Worm (Caenorhabditis elegans) whole organism, L2 larva: ENCODE results near the gene Y62E10A.20.
"Not testable (repeated sequence)": the region's sequence is repeated elsewhere in the genome, so short reads cannot be mapped to it uniquely, and the experiment has no call there.

Source experiments
- C34F6.9 ChIP-seq: fragments of 150-350 bp; optimal IDR thresholded peaks from 2 replicates; lab custom pipeline; 2014; ENCODE audit warnings: missing biosample characterization, missing genetic modification characterization
- F13H6.1 ChIP-seq: sonication (generic microtip); optimal IDR thresholded peaks from 2 replicates; lab custom pipeline; 2016; ENCODE audit warnings: missing genetic modification characterization, missing compliant biosample characterization
- R02D3.7 ChIP-seq: fragments of 150-350 bp; optimal IDR thresholded peaks from 2 replicates; lab custom pipeline; 2014; ENCODE audit warnings: missing biosample characterization, missing genetic modification characterization
- ZK546.5 ChIP-seq: sonication (generic microtip); optimal IDR thresholded peaks from 2 replicates; lab custom pipeline; 2017; ENCODE audit warnings: missing biosample characterization, missing genetic modification characterization
- alr-1 ChIP-seq: fragments of 150-350 bp; optimal IDR thresholded peaks from 2 replicates; lab custom pipeline; 2014; ENCODE audit warnings: missing biosample characterization, missing genetic modification characterization
- aly-2 ChIP-seq: fragments of 150-350 bp; optimal IDR thresholded peaks from 2 replicates; lab custom pipeline; 2014; ENCODE audit warnings: missing biosample characterization, missing genetic modification characterization
- ama-1 ChIP-seq: fragments of 150-350 bp; optimal IDR thresholded peaks from 2 replicates; lab custom pipeline; 2018; ENCODE audit warnings: inconsistent platforms
- blmp-1 ChIP-seq: sonication (generic microtip); optimal IDR thresholded peaks from 2 replicates; lab custom pipeline; 2017; ENCODE audit warnings: missing genetic modification characterization, mild to moderate bottlenecking, missing compliant biosample characterization, antibody characterized with exemption, moderate library complexity; ENCODE audit not compliant: insufficient read depth
- ceh-16 ChIP-seq: fragments of 150-350 bp; optimal IDR thresholded peaks from 2 replicates; lab custom pipeline; 2014; ENCODE audit warnings: missing biosample characterization, missing genetic modification characterization
- ceh-82 ChIP-seq: fragments of 150-350 bp; optimal IDR thresholded peaks from 2 replicates; lab custom pipeline; 2014; ENCODE audit warnings: missing biosample characterization, missing genetic modification characterization
- crh-2 ChIP-seq: sonication (generic microtip); optimal IDR thresholded peaks from 2 replicates; lab custom pipeline; 2017; ENCODE audit warnings: missing biosample characterization, missing genetic modification characterization
- lin-11 ChIP-seq: fragments of 150-350 bp; sonication (generic microtip); optimal IDR thresholded peaks from 2 replicates; lab custom pipeline; 2014; ENCODE audit warnings: missing biosample characterization, missing genetic modification characterization, inconsistent platforms, mixed read lengths
- lin-13 ChIP-seq: fragments of 150-350 bp; optimal IDR thresholded peaks from 2 replicates; lab custom pipeline; 2014; ENCODE audit warnings: missing biosample characterization, missing genetic modification reagents, missing genetic modification characterization
- lin-39 ChIP-seq: fragments of 150-350 bp; optimal IDR thresholded peaks from 2 replicates; lab custom pipeline; 2014; ENCODE audit warnings: missing biosample characterization, missing genetic modification reagents, missing genetic modification characterization
- lsy-2 ChIP-seq, 2 experiments: fragments of 150-350 bp in 1 of 2; sonication (generic microtip) in 1 of 2; optimal IDR thresholded peaks; 2 replicates each; lab custom pipeline; 2014 to 2017; ENCODE audit warnings: missing biosample characterization in 2 of 2, missing genetic modification characterization in 2 of 2
- mab-5 ChIP-seq: fragments of 150-350 bp; optimal IDR thresholded peaks from 2 replicates; lab custom pipeline; 2014; ENCODE audit warnings: missing biosample characterization, missing genetic modification characterization
- mbf-1 ChIP-seq: sonication (generic microtip); optimal IDR thresholded peaks from 2 replicates; lab custom pipeline; 2017; ENCODE audit warnings: missing biosample characterization, missing genetic modification characterization
- mdl-1 ChIP-seq, 2 experiments: fragments of 150-350 bp in 1 of 2; sonication (generic microtip) in 1 of 2; optimal IDR thresholded peaks; 2 replicates each; lab custom pipeline; 2017; ENCODE audit warnings: missing biosample characterization in 2 of 2, missing genetic modification characterization in 2 of 2
- nhr-10 ChIP-seq: sonication (generic microtip); optimal IDR thresholded peaks from 2 replicates; lab custom pipeline; 2017; ENCODE audit warnings: missing biosample characterization, missing genetic modification characterization
- nhr-11 ChIP-seq: fragments of 150-350 bp; optimal IDR thresholded peaks from 2 replicates; lab custom pipeline; 2014; ENCODE audit warnings: missing biosample characterization, missing genetic modification characterization
- nhr-129 ChIP-seq: fragments of 150-350 bp; optimal IDR thresholded peaks from 2 replicates; lab custom pipeline; 2014; ENCODE audit warnings: missing biosample characterization, missing genetic modification characterization
- nhr-21 ChIP-seq: fragments of 150-350 bp; optimal IDR thresholded peaks from 2 replicates; lab custom pipeline; 2014; ENCODE audit warnings: missing biosample characterization, missing genetic modification characterization
- nhr-25 ChIP-seq: fragments of 150-350 bp; sonication (generic microtip); optimal IDR thresholded peaks from 3 replicates; lab custom pipeline; 2014; ENCODE audit warnings: missing biosample characterization, missing genetic modification characterization
- nhr-6 ChIP-seq: fragments of 150-350 bp; optimal IDR thresholded peaks from 2 replicates; lab custom pipeline; 2014; ENCODE audit warnings: missing biosample characterization, missing genetic modification characterization
- sem-4 ChIP-seq: fragments of 150-350 bp; optimal IDR thresholded peaks from 2 replicates; lab custom pipeline; 2014; ENCODE audit warnings: missing biosample characterization, missing genetic modification reagents, missing genetic modification characterization
- skn-1 ChIP-seq: sonication (generic microtip); optimal IDR thresholded peaks from 2 replicates; lab custom pipeline; 2017; ENCODE audit warnings: missing biosample characterization, missing genetic modification characterization
- sma-3 ChIP-seq: sonication (generic microtip); optimal IDR thresholded peaks from 2 replicates; lab custom pipeline; 2016; ENCODE audit warnings: missing genetic modification reagents, missing genetic modification characterization, missing compliant biosample characterization
- sma-9 ChIP-seq, 2 experiments: fragments of 150-350 bp in 1 of 2; sonication (generic microtip) in 1 of 2; optimal IDR thresholded peaks; 2 replicates each; lab custom pipeline; 2014 to 2016; ENCODE audit warnings: missing genetic modification characterization in 2 of 2, mild to moderate bottlenecking in 1 of 2, missing biosample characterization in 1 of 2, missing compliant biosample characterization in 1 of 2, missing genetic modification reagents in 1 of 2, moderate library complexity in 1 of 2
- snpc-4 ChIP-seq: fragments of 150-350 bp; optimal IDR thresholded peaks from 2 replicates; lab custom pipeline; 2014; ENCODE audit warnings: missing biosample characterization, missing genetic modification characterization
- unc-39 ChIP-seq: fragments of 150-350 bp; optimal IDR thresholded peaks from 2 replicates; lab custom pipeline; 2014; ENCODE audit warnings: missing biosample characterization, missing genetic modification characterization
- unc-55 ChIP-seq: fragments of 150-350 bp; sonication (generic microtip); optimal IDR thresholded peaks from 3 replicates; lab custom pipeline; 2014; ENCODE audit warnings: missing biosample characterization, missing genetic modification reagents, missing genetic modification characterization
- zag-1 ChIP-seq: fragments of 150-350 bp; optimal IDR thresholded peaks from 2 replicates; lab custom pipeline; 2014; ENCODE audit warnings: missing biosample characterization, missing genetic modification characterization

Gene Y62E10A.20

DNA sequence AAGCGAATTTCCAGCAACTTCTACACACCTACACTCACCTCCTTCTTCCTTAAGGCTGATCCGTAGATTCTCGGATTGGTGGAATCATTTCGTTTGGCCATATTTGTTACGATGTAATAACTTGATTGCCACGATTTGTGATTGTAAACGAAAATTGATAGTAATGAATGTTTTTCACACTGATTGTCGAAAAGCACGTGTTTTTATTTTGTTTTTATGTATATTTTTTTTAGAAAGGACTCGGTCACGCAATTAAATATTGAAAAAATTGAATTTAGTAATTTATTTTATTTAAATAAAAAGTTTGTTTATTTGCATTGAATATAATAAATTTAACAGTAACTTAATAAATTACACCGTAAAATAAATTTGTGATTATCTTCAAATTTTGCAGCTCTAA lies 48.0 kb upstream of the Y62E10A.20 start, which contains the start of gene K09B11.5:
TSS of gene K09B11.5 (minus strand) at position 101 of the 400 bp plus-strand sequence.
- TF ChIP-seq alr-1 (tag; lab: Kevin White, UChicago); lsy-2 (tag; optimal IDR thresholded peaks at IDR 0.05; lab: Kevin White, UChicago); ceh-82 (tag; lab: Kevin White, UChicago): not testable (repeated sequence)

DNA sequence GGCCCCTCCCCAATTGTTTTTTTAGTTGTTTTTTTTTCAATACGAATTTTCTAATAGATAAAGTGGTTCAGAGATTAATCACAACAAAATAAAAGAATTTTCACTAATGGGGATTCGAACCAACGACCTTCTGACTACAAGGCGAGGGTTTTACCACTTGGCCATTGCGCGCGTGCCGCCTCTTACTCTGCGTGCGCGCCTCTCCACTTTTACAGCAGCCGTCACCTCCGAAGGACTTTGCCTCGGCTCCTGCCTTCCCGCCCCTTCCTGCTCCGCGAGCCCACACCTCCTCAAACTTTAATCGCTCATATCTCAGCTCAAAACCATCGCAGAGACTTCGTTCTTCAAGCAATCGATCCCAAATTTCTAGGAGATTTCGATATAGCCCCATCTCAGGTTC lies 44.2 kb upstream of the Y62E10A.20 start:
- TF ChIP-seq lin-13 (GFP tag; lab: Kevin White, UChicago) (peak; percentile 39), unc-55 (GFP tag; lab: Kevin White, UChicago) (peak; percentile 28), snpc-4 (tag; lab: Kevin White, UChicago) (peak; percentile 84)

DNA sequence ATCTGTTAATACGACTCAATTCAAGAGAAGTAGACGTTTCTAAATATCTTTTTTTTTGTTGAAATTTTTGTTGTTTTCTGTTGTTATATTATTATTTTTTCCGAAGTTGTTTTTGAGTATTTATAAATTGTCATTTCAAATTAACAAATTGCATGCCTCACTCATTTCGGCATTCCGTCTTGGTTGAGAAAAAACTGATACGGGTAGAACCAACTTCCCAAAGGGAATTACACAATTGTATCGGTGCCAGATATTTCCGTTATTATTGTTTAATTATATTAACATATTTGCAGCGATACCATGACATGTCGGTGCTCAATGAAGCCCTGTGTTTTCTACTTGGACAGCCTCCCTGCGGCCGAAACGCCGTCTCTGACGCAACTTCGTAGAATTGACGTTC lies 43.3 kb upstream of the Y62E10A.20 start, which contains the start of gene K09B11.4:
TSS of gene K09B11.4 (plus strand) at position 301 of the 400 bp plus-strand sequence.
- TF ChIP-seq mdl-1 (tag; optimal IDR thresholded peaks at IDR 0.05; lab: Kevin White, UChicago) = no peak
- TF ChIP-seq nhr-10 = no peak
- TF ChIP-seq sma-3 (GFP tag; lab: Kevin White, UChicago) = no peak
- no peak for TF ChIP-seq C34F6.9 (tag; lab: Kevin White, UChicago)
- no peak for TF ChIP-seq sma-9 (GFP tag; optimal IDR thresholded peaks at IDR 0.05; lab: Kevin White, UChicago)
- TF ChIP-seq sma-9 (tag; optimal IDR thresholded peaks at IDR 0.05; lab: Kevin White, UChicago) = no peak
- TF ChIP-seq alr-1 (tag; lab: Kevin White, UChicago) = no peak

DNA sequence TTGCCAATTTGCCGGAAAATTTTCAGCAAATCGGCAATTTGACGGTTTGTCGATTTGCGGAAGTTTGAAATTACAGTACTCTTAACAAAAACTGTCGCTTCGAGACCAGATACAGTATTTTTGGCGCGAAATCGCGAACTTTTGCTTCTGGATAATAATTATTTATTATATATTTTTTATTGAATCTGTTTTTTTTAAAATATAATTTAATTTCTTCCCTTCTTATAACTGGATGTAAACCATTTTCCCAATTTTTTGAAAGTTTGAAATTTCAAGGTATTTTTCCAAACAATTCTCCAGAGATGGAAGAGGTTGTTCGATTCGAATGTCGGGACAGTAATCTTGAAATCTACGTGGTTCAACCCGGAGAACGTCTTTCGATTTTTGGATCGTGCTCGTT lies 36.3 kb upstream of the Y62E10A.20 start, which contains the start of gene nol-9:
TSS of gene nol-9 (plus strand) at position 301 of the 400 bp plus-strand sequence.
- TF ChIP-seq zag-1 = no peak
- TF ChIP-seq nhr-21 (tag; lab: Kevin White, UChicago) = no peak

DNA sequence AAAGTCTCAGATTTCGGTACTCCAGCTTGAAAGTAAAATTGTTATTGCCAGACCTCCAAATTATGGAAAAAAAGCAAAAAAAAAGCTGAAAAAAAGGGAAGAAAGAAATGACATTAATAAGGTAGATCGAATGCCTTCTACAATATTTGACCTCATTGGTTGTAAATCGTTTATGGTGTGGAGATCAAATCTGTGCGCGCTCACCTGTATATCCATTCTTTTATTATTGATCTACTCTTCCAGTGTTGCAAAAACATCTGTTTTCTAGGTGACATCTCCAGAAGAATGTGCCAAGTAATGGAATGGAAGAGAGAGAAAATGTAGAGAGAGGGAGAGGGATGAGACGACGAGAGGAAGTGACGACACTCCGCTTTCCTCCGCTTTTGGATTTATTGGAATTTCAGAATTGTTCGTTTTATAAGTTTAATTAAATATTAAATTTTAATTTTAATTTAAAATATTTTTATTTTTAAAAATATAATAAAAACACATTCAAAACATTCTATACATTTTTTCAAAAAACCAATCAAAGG lies 29.9 kb upstream of the Y62E10A.20 start, which contains the start of the genes pik-1 and aptf-2:
TSS of gene pik-1 (plus strand) at position 303 of the 533 bp plus-strand sequence.
TSS of gene aptf-2 (minus strand) at position 313 of the 533 bp plus-strand sequence.
- peak; percentile 65 for TF ChIP-seq nhr-129 (tag; lab: Kevin White, UChicago)
- TF ChIP-seq unc-55 (GFP tag; lab: Kevin White, UChicago) = peak; percentile 38
- TF ChIP-seq crh-2 = no peak
- TF ChIP-seq ceh-16 (tag; lab: Kevin White, UChicago) = no peak
- TF ChIP-seq C34F6.9 (tag; lab: Kevin White, UChicago) = peak; percentile 16

DNA sequence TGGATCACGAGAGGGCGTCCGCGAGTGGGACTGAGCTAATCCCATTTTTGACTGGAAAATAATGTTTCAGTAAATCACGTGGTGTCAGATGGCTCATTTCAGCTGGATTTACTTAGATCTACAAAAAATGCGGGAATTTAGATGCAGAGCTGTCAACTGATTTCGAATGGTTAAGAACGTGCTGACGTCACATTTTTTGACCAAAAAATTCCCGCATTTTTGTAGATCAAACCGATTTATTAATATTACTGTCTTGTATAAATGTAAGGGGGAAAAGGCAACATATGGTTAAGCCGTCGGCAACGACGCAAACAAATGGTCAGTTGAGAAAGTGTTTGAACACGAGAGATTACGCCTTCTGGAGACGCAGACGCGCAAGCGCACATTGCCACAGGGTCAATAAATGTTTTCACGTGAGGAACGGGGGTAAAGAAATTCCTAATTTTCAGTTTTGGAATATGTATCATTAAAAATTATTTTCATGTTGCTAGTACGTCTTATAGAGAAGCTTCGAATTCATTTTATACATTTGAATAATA lies 27.0 kb upstream of the Y62E10A.20 start, which contains the start of gene gcl-1:
TSS of gene gcl-1 (minus strand) at position 51 of the 539 bp plus-strand sequence.
- TF ChIP-seq unc-39 (no peak), skn-1 (tag; lab: Kevin White, UChicago) (no peak), nhr-129 (tag; lab: Kevin White, UChicago) (peak; percentile 64), nhr-6 (no peak), F13H6.1 (peak; percentile 0), alr-1 (tag; lab: Kevin White, UChicago) (no peak), ama-1 (no peak), sem-4 (no peak), lin-39 (tag; lab: Kevin White, UChicago) (no peak), aly-2 (tag; lab: Kevin White, UChicago) (no peak), lin-13 (GFP tag; lab: Kevin White, UChicago) (no peak), ceh-16 (tag; lab: Kevin White, UChicago) (no peak), mab-5 (no peak), blmp-1 (tag; lab: Kevin White, UChicago) (no peak), R02D3.7 (tag; lab: Kevin White, UChicago) (no peak), unc-55 (GFP tag; lab: Kevin White, UChicago) (peak; percentile 15), nhr-25 (tag; lab: Kevin White, UChicago) (no peak), lin-11 (tag; lab: Kevin White, UChicago) (no peak), sma-9 (GFP tag; optimal IDR thresholded peaks at IDR 0.05; lab: Kevin White, UChicago) (no peak), sma-9 (tag; optimal IDR thresholded peaks at IDR 0.05; lab: Kevin White, UChicago) (no peak), mbf-1 (tag; lab: Kevin White, UChicago) (no peak), sma-3 (GFP tag; lab: Kevin White, UChicago) (no peak), C34F6.9 (tag; lab: Kevin White, UChicago) (peak; percentile 53), nhr-11 (tag; lab: Kevin White, UChicago) (no peak), ZK546.5 (no peak), ceh-82 (tag; lab: Kevin White, UChicago) (no peak)
- TF ChIP-seq, all 48 proteins: peak for 4
